Fruit fly (Drosophila melanogaster) whole organism, embryonic: ENCODE data around the gene mRpS18B.

ENCODE experiments used
- B-H2 ChIP-seq: fragments of 200-800 bp; sonication (Bioruptor generic); optimal IDR thresholded peaks from 2 replicates; lab custom pipeline; 2018; ENCODE audit warnings: missing biosample characterization, mild to moderate bottlenecking, missing genetic modification characterization
- BEAF-32 ChIP-seq: fragments of 200-800 bp; sonication (Bioruptor generic); optimal IDR thresholded peaks from 3 replicates; lab custom pipeline; 2017; ENCODE audit warnings: missing biosample characterization, missing genetic modification characterization, mild to moderate bottlenecking, moderate library complexity, missing genetic modification reagents
- Blimp-1 ChIP-seq: fragments of 200-800 bp; sonication (Bioruptor generic); optimal IDR thresholded peaks from 3 replicates; lab custom pipeline; 2018; ENCODE audit warnings: missing biosample characterization, missing genetic modification characterization, mild to moderate bottlenecking, moderate library complexity, missing genetic modification reagents
- CG11093 ChIP-seq: fragments of 200-800 bp; sonication (Bioruptor generic); IDR thresholded peaks from 3 replicates; pipeline ENCODE4 v1.3.6; 2022; ENCODE audit warnings: missing biosample characterization, missing genetic modification characterization
- CG11398 ChIP-seq: fragments of 200-800 bp; sonication (Bioruptor generic); optimal IDR thresholded peaks from 2 replicates; lab custom pipeline; 2016; ENCODE audit warnings: missing biosample characterization, missing genetic modification characterization
- CG11723 ChIP-seq: fragments of 200-800 bp; sonication (Bioruptor generic); optimal IDR thresholded peaks from 2 replicates; lab custom pipeline; 2017; ENCODE audit warnings: missing biosample characterization, mild to moderate bottlenecking, missing genetic modification characterization
- CG12155 ChIP-seq: fragments of 200-800 bp; sonication (Bioruptor generic); optimal IDR thresholded peaks from 3 replicates; lab custom pipeline; 2016; ENCODE audit warnings: missing biosample characterization, missing genetic modification characterization
- CG12236 ChIP-seq: fragments of 200-800 bp; sonication (Bioruptor generic); optimal IDR thresholded peaks from 2 replicates; lab custom pipeline; 2016; ENCODE audit warnings: missing biosample characterization, missing genetic modification characterization
- CG14965 ChIP-seq: fragments of 200-800 bp; sonication (Bioruptor generic); optimal IDR thresholded peaks from 2 replicates; lab custom pipeline; 2016; ENCODE audit warnings: missing biosample characterization, missing genetic modification characterization, borderline replicate concordance
- CG15011 ChIP-seq: fragments of 200-800 bp; sonication (Bioruptor generic); optimal IDR thresholded peaks from 3 replicates; lab custom pipeline; 2018; ENCODE audit warnings: missing biosample characterization, mild to moderate bottlenecking, missing genetic modification characterization
- CG1529 ChIP-seq: fragments of 200-800 bp; sonication (Bioruptor generic); optimal IDR thresholded peaks from 3 replicates; lab custom pipeline; 2018; ENCODE audit warnings: missing biosample characterization, missing genetic modification characterization
- CG17612 ChIP-seq: fragments of 200-800 bp; sonication (Bioruptor generic); IDR thresholded peaks from 2 replicates; pipeline ENCODE4 v1.3.6; 2022; ENCODE audit warnings: missing biosample characterization, missing genetic modification characterization
- CG2116 ChIP-seq: fragments of 200-800 bp; sonication (Bioruptor generic); optimal IDR thresholded peaks from 3 replicates; lab custom pipeline; 2018; ENCODE audit warnings: missing biosample characterization, mild to moderate bottlenecking, missing genetic modification characterization
- CG30431 ChIP-seq: fragments of 200-800 bp; sonication (Bioruptor generic); optimal IDR thresholded peaks from 2 replicates; lab custom pipeline; 2017; ENCODE audit warnings: missing biosample characterization, missing genetic modification characterization
- CG3065 ChIP-seq: fragments of 200-800 bp; sonication (Bioruptor generic); optimal IDR thresholded peaks from 2 replicates; lab custom pipeline; 2016; ENCODE audit warnings: missing biosample characterization, missing genetic modification characterization
- CG31224 ChIP-seq: fragments of 200-800 bp; sonication (Bioruptor generic); IDR thresholded peaks from 2 replicates; pipeline ENCODE4 v1.3.6; 2022; ENCODE audit warnings: missing biosample characterization, missing genetic modification characterization
- CG31388 ChIP-seq: fragments of 200-800 bp; sonication (Bioruptor generic); optimal IDR thresholded peaks from 2 replicates; lab custom pipeline; 2016; ENCODE audit warnings: missing biosample characterization, missing genetic modification characterization
- CG33557 ChIP-seq: fragments of 200-800 bp; sonication (Bioruptor generic); optimal IDR thresholded peaks from 2 replicates; lab custom pipeline; 2019; ENCODE audit warnings: missing biosample characterization, mild to moderate bottlenecking, missing genetic modification characterization, moderate library complexity
- CG4707 ChIP-seq: fragments of 200-800 bp; sonication (Bioruptor generic); optimal IDR thresholded peaks from 2 replicates; lab custom pipeline; 2018; ENCODE audit warnings: missing biosample characterization, mild to moderate bottlenecking, missing genetic modification characterization, moderate library complexity
- CG5245 ChIP-seq: fragments of 200-800 bp; sonication (Bioruptor generic); optimal IDR thresholded peaks from 3 replicates; lab custom pipeline; 2016; ENCODE audit warnings: missing biosample characterization, missing genetic modification characterization
- CG6272 ChIP-seq: fragments of 200-800 bp; sonication (Bioruptor generic); IDR thresholded peaks from 2 replicates; pipeline ENCODE4 v1.3.6; 2022; ENCODE audit warnings: missing biosample characterization, missing genetic modification characterization
- CG7963 ChIP-seq: fragments of 200-800 bp; sonication (Bioruptor generic); IDR thresholded peaks from 3 replicates; pipeline ENCODE4 v1.3.6; 2022; ENCODE audit warnings: missing biosample characterization, missing genetic modification characterization; ENCODE audit not compliant: partially characterized antibody
- CG9215 ChIP-seq: fragments of 200-800 bp; sonication (Bioruptor generic); IDR thresholded peaks from 2 replicates; pipeline ENCODE4 v1.3.6; 2022; ENCODE audit warnings: missing biosample characterization, missing genetic modification characterization
- D19B ChIP-seq: fragments of 200-800 bp; sonication (Bioruptor generic); optimal IDR thresholded peaks from 2 replicates; lab custom pipeline; 2017; ENCODE audit warnings: missing biosample characterization, mild to moderate bottlenecking, missing genetic modification characterization
- Doc3 ChIP-seq: fragments of 200-800 bp; sonication (Bioruptor generic); IDR thresholded peaks from 3 replicates; pipeline ENCODE4 v1.3.6; 2022; ENCODE audit warnings: missing biosample characterization, missing genetic modification characterization; ENCODE audit not compliant: partially characterized antibody
- NK7.1 ChIP-seq: fragments of 200-800 bp; sonication (Bioruptor generic); optimal IDR thresholded peaks from 3 replicates; lab custom pipeline; 2016; ENCODE audit warnings: missing biosample characterization, missing genetic modification characterization
- Oli ChIP-seq: fragments of 200-800 bp; sonication (Bioruptor generic); optimal IDR thresholded peaks from 2 replicates; lab custom pipeline; 2018; ENCODE audit warnings: missing biosample characterization, mild to moderate bottlenecking, missing genetic modification characterization, moderate library complexity
- Sox102F ChIP-seq: fragments of 200-800 bp; sonication (Bioruptor generic); optimal IDR thresholded peaks from 2 replicates; lab custom pipeline; 2018; ENCODE audit warnings: missing biosample characterization, mild to moderate bottlenecking, missing genetic modification characterization, moderate library complexity
- Sry-δ ChIP-seq: fragments of 200-800 bp; sonication (Bioruptor generic); optimal IDR thresholded peaks from 2 replicates; lab custom pipeline; 2016; ENCODE audit warnings: missing biosample characterization, missing genetic modification characterization
- Ssrp ChIP-seq: fragments of 200-800 bp; sonication (Bioruptor generic); optimal IDR thresholded peaks from 2 replicates; lab custom pipeline; 2018; ENCODE audit warnings: missing biosample characterization, mild to moderate bottlenecking, missing genetic modification characterization, moderate library complexity
- YL-1 ChIP-seq: fragments of 200-800 bp; sonication (Bioruptor generic); optimal IDR thresholded peaks from 3 replicates; lab custom pipeline; 2017; ENCODE audit warnings: missing biosample characterization, mild to moderate bottlenecking, missing genetic modification characterization
- chif ChIP-seq, 2 experiments: fragments of 200-800 bp; sonication (Bioruptor generic); optimal IDR thresholded peaks; 3 replicates each; lab custom pipeline; 2016; ENCODE audit warnings: missing biosample characterization in 2 of 2, missing genetic modification characterization in 2 of 2
- crp ChIP-seq, 2 experiments: fragments of 200-800 bp; sonication (Bioruptor generic); optimal IDR thresholded peaks; 2 replicates in 1 of 2; 3 replicates in 1 of 2; lab custom pipeline; 2017; ENCODE audit warnings: missing biosample characterization in 2 of 2, missing genetic modification characterization in 2 of 2, mild to moderate bottlenecking in 1 of 2, moderate library complexity in 1 of 2
- da ChIP-seq: fragments of 200-800 bp; sonication (Bioruptor generic); optimal IDR thresholded peaks from 2 replicates; lab custom pipeline; 2016; ENCODE audit warnings: missing biosample characterization, missing genetic modification characterization
- dati ChIP-seq: fragments of 200-800 bp; sonication (Bioruptor generic); IDR thresholded peaks from 2 replicates; pipeline ENCODE4 v1.3.6; 2022; ENCODE audit warnings: missing biosample characterization, missing genetic modification characterization
- dimm ChIP-seq: fragments of 200-800 bp; sonication (Bioruptor generic); IDR thresholded peaks from 2 replicates; pipeline ENCODE4 v1.3.6; 2022; ENCODE audit warnings: missing biosample characterization, missing genetic modification characterization
- gcm ChIP-seq: fragments of 200-800 bp; sonication (Bioruptor generic); optimal IDR thresholded peaks from 2 replicates; lab custom pipeline; 2019; ENCODE audit warnings: missing biosample characterization, mild to moderate bottlenecking, missing genetic modification characterization, moderate library complexity
- gcm2 ChIP-seq: fragments of 200-800 bp; sonication (Bioruptor generic); optimal IDR thresholded peaks from 2 replicates; lab custom pipeline; 2016; ENCODE audit warnings: missing biosample characterization, missing genetic modification characterization
- h ChIP-seq: fragments of >200 bp; optimal IDR thresholded peaks from 2 replicates; lab custom pipeline; 2017
- jing ChIP-seq: fragments of 200-800 bp; sonication (Bioruptor generic); optimal IDR thresholded peaks from 2 replicates; lab custom pipeline; 2018; ENCODE audit warnings: missing biosample characterization, mild to moderate bottlenecking, missing genetic modification characterization
- nerfin-1 ChIP-seq: fragments of 200-800 bp; sonication (Bioruptor generic); optimal IDR thresholded peaks from 3 replicates; lab custom pipeline; 2019; ENCODE audit warnings: missing biosample characterization, mild to moderate bottlenecking, missing genetic modification characterization, moderate library complexity
- nmo ChIP-seq: fragments of 200-800 bp; sonication (Bioruptor generic); optimal IDR thresholded peaks from 2 replicates; lab custom pipeline; 2018; ENCODE audit warnings: missing biosample characterization, mild to moderate bottlenecking, missing genetic modification characterization, moderate library complexity
- odd ChIP-seq: fragments of 200-800 bp; sonication (Bioruptor generic); optimal IDR thresholded peaks from 2 replicates; lab custom pipeline; 2017; ENCODE audit warnings: missing biosample characterization, mild to moderate bottlenecking, missing genetic modification characterization
- scrt ChIP-seq: fragments of 200-800 bp; sonication (Bioruptor generic); optimal IDR thresholded peaks from 2 replicates; lab custom pipeline; 2018; ENCODE audit warnings: missing biosample characterization, mild to moderate bottlenecking, missing genetic modification characterization, moderate library complexity
- so ChIP-seq: fragments of 200-800 bp; sonication (Bioruptor generic); IDR thresholded peaks from 3 replicates; pipeline ENCODE4 v1.3.6; 2022; ENCODE audit warnings: missing biosample characterization, missing genetic modification characterization
- tll ChIP-seq, 2 experiments: fragments of 200-800 bp in 1 of 2; fragments of >200 bp in 1 of 2; sonication (Bioruptor generic) in 1 of 2; optimal IDR thresholded peaks; 2 replicates each; lab custom pipeline; 2017 to 2019; ENCODE audit warnings: missing biosample characterization in 2 of 2, missing genetic modification characterization in 2 of 2, mild to moderate bottlenecking in 1 of 2, moderate library complexity in 1 of 2
- unc-4 ChIP-seq: fragments of 200-800 bp; sonication (Bioruptor generic); IDR thresholded peaks from 2 replicates; pipeline ENCODE4 v1.3.6; 2022; ENCODE audit warnings: missing biosample characterization, missing genetic modification characterization; ENCODE audit not compliant: partially characterized antibody
- zen2 ChIP-seq: fragments of 200-800 bp; sonication (Bioruptor generic); IDR thresholded peaks from 3 replicates; pipeline ENCODE4 v1.3.6; 2022; ENCODE audit warnings: missing biosample characterization, missing genetic modification characterization; ENCODE audit not compliant: partially characterized antibody
- zf30C ChIP-seq: fragments of 200-800 bp; sonication (Bioruptor generic); optimal IDR thresholded peaks from 3 replicates; lab custom pipeline; 2018; ENCODE audit warnings: missing biosample characterization, mild to moderate bottlenecking, missing genetic modification characterization

The mRpS18B gene

DNA sequence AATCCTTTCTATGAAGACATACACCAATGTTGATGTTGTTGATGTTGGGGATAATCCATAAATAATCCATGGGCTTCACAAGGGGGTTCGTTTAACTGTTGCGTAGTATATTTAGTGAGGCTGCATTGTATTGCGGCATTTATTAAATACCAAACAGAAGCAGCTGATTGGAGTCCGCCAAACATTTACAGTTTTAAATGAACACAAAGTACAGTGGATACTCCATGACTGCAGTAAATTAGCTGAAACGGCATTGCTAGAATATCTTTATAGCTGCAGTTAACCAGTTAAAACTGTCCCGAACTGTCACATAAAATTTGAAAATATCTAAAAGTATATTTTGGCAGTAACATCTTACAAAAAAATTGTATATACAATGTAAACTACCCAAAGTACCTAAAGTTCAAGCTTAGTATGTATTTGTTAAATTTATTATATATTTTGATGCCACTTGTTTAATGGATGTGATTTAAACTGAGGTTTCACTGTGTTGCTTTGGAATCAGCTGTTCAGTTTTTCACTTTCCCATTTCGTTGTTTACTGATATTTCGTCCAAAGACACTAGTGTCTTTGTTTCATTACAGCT lies 5.9 kb downstream of the mRpS18B start, which contains the start of the genes CG10747 and Pyroxd1 (continued):
- TF ChIP-seq CG5245 (GFP tag; lab: Kevin White, UChicago) (peak; percentile 94), CG31224 (GFP tag; lab: Robert Waterston, UW) (peak; percentile 89), nerfin-1 (tag; lab: Kevin White, UChicago) (peak; percentile 92), da (GFP tag; lab: Kevin White, UChicago) (peak; percentile 90), D19B (GFP tag; lab: Kevin White, UChicago) (peak; percentile 91), Blimp-1 (GFP tag; lab: Kevin White, UChicago) (peak; percentile 93), CG4707 (GFP tag; lab: Kevin White, UChicago) (peak; percentile 85), CG2116 (GFP tag; lab: Kevin White, UChicago) (peak; percentile 84), CG33557 (GFP tag; lab: Kevin White, UChicago) (peak; percentile 94), BEAF-32 (GFP tag; lab: Kevin White, UChicago) (peak; percentile 39), CG17612 (GFP tag; lab: Robert Waterston, UW) (peak; percentile 90), zen2 (no peak), Ssrp (tag; lab: Kevin White, UChicago) (peak; percentile 97), CG15011 (GFP tag; lab: Kevin White, UChicago) (peak; percentile 93), CG12155 (GFP tag; lab: Kevin White, UChicago) (peak; percentile 96), CG11398 (GFP tag; lab: Kevin White, UChicago) (peak; percentile 87), dati (GFP tag; lab: Robert Waterston, UW) (peak; percentile 49; the same call in 1 of the 2 replicates), gcm (peak; percentile 96), nmo (peak; percentile 98), YL-1 (peak; percentile 96), Doc3 (GFP tag; lab: Robert Waterston, UW) (no peak), CG12236 (GFP tag; lab: Kevin White, UChicago) (peak; percentile 86), CG11093 (GFP tag; lab: Robert Waterston, UW) (peak; percentile 95), NK7.1 (GFP tag; lab: Kevin White, UChicago) (peak; percentile 90), Sox102F (GFP tag; lab: Kevin White, UChicago) (peak; percentile 97), zf30C (GFP tag; lab: Kevin White, UChicago) (peak; percentile 24), CG3065 (GFP tag; lab: Kevin White, UChicago) (peak; percentile 87), CG11723 (peak; percentile 94), gcm2 (GFP tag; lab: Kevin White, UChicago) (peak; percentile 92), dimm (GFP tag; lab: Robert Waterston, UW) (0 out of 2 replicates have a peak, but pooled peaks have one; percentile 53), unc-4 (GFP tag; lab: Robert Waterston, UW) (0 out of 2 replicates have a peak, but pooled peaks have one; percentile 25), CG14965 (GFP tag; lab: Kevin White, UChicago) (peak; percentile 62), CG31388 (GFP tag; lab: Kevin White, UChicago) (peak; percentile 93), odd (GFP tag; lab: Kevin White, UChicago) (peak; percentile 97), scrt (GFP tag; lab: Kevin White, UChicago) (peak; percentile 91), B-H2 (GFP tag; lab: Kevin White, UChicago) (peak; percentile 98), CG9215 (GFP tag; lab: Robert Waterston, UW) (peak; percentile 95), h (lab: Kevin White, UChicago) (no peak), CG1529 (GFP tag; lab: Kevin White, UChicago) (peak; percentile 94), CG30431 (GFP tag; lab: Kevin White, UChicago) (peak; percentile 94), so (GFP tag; lab: Robert Waterston, UW) (peak; percentile 96), Oli (tag; lab: Kevin White, UChicago) (peak; percentile 97), CG6272 (GFP tag; lab: Robert Waterston, UW) (peak; percentile 92), crp (GFP tag; optimal IDR thresholded peaks at IDR 0.05; lab: Kevin White, UChicago) (peak; percentile 88 to 96), tll (GFP tag; optimal IDR thresholded peaks at IDR 0.05; lab: Kevin White, UChicago) (peak; percentile 20 to 71), jing (GFP tag; lab: Kevin White, UChicago) (peak; percentile 92), CG7963 (GFP tag; lab: Robert Waterston, UW) (no peak), chif (GFP tag; optimal IDR thresholded peaks at IDR 0.05; lab: Kevin White, UChicago) (peak; percentile 91 to 96), Sry-δ (GFP tag; lab: Kevin White, UChicago) (peak; percentile 57)
